Fruit fly (Drosophila melanogaster): Measurements from ENCODE around the gene CG33688.

CG33688 gene

DNA sequence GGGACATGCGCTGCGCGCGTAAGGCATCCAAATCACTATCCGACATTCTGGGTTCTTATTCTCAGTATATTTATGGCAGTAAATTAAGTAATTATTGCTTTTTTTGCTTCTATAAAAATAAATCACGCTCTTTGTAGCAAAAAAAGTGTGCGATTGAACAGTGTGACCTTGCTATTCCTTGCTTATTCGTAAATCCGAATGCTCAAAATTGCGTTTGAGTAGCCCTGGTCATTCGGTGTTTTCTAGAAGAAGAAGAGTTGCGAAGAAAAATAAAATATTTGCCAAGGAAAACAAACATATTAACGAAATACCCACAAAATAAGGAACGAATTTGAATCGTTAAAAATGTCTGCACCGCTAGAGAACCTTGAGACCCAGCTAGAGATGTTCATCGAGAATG lies 32.8 kb downstream of the CG33688 start, which contains the start of the genes PDCD-5 and MED10 (continued):
- TF ChIP-seq stwl (tag; optimal IDR thresholded peaks at IDR 0.05) (peak; percentile 94), da (GFP tag; optimal IDR thresholded peaks at IDR 0.05) (no peak), sna (GFP tag; IDR thresholded peaks at IDR 0.05; ENCODE audit: partially characterized antibody) (0 out of 2 replicates have a peak, but pooled peaks have one; percentile 29), Spps (tag; optimal IDR thresholded peaks at IDR 0.05) (no peak), CG9727 (GFP tag; optimal IDR thresholded peaks at IDR 0.05) (no peak), CG12744 (GFP tag; optimal IDR thresholded peaks at IDR 0.05) (no peak), fd102C (GFP tag; optimal IDR thresholded peaks at IDR 0.05) (no peak), CG14710 (tag; optimal IDR thresholded peaks at IDR 0.05) (peak; percentile 83), ap (GFP tag; IDR thresholded peaks at IDR 0.05) (no peak), CG9817 (tag; optimal IDR thresholded peaks at IDR 0.05) (no peak), CG7987 (GFP tag; optimal IDR thresholded peaks at IDR 0.05) (peak; percentile 55), CG17385 (GFP tag; optimal IDR thresholded peaks at IDR 0.05) (peak; percentile 99), Sry-β (GFP tag; optimal IDR thresholded peaks at IDR 0.05) (no peak), CG17568 (GFP tag; optimal IDR thresholded peaks at IDR 0.05) (no peak), lola (GFP tag; optimal IDR thresholded peaks at IDR 0.05) (no peak), CG3995 (GFP tag; optimal IDR thresholded peaks at IDR 0.05) (peak; percentile 69), Hr51 (GFP tag; optimal IDR thresholded peaks at IDR 0.05) (no peak), kay (GFP tag; optimal IDR thresholded peaks at IDR 0.05) (no peak), H15 (GFP tag; IDR thresholded peaks at IDR 0.05) (no peak), row (GFP tag; IDR thresholded peaks at IDR 0.05) (peak; percentile 28; the same call in 1 of the 3 replicates), CG12219 (GFP tag; optimal IDR thresholded peaks at IDR 0.05) (no peak), klu (GFP tag; IDR thresholded peaks at IDR 0.05) (no peak), Bgb (GFP tag; IDR thresholded peaks at IDR 0.05; ENCODE audit: partially characterized antibody) (peak; percentile 28; the same call in 1 of the 2 replicates), yki (optimal IDR thresholded peaks at IDR 0.05) (no peak), zfh1 (GFP tag; IDR thresholded peaks at IDR 0.05) (no peak), CG7928 (GFP tag; optimal IDR thresholded peaks at IDR 0.05) (peak; percentile 97), tll (GFP tag; optimal IDR thresholded peaks at IDR 0.05) (no peak), Sox102F (GFP tag; optimal IDR thresholded peaks at IDR 0.05) (no peak), crp (GFP tag; optimal IDR thresholded peaks at IDR 0.05) (peak in 1 of 2 experiments; percentile 72), h (optimal IDR thresholded peaks at IDR 0.05) (no peak), Chrac-16 (GFP tag; optimal IDR thresholded peaks at IDR 0.05) (no peak), MBD-R2 (GFP tag; IDR thresholded peaks at IDR 0.05) (peak; percentile 96), lilli (GFP tag; optimal IDR thresholded peaks at IDR 0.05) (no peak), CG8290 (GFP tag; optimal IDR thresholded peaks at IDR 0.05) (no peak), CG8290 (tag; optimal IDR thresholded peaks at IDR 0.05) (no peak), CG7372 (GFP tag; IDR thresholded peaks at IDR 0.05) (no peak), dm (GFP tag; optimal IDR thresholded peaks at IDR 0.05) (peak; percentile 70), CG33213 (GFP tag; optimal IDR thresholded peaks at IDR 0.05) (peak; percentile 16), CG17359 (tag; optimal IDR thresholded peaks at IDR 0.05) (peak; percentile 45), crc (GFP tag; optimal IDR thresholded peaks at IDR 0.05) (no peak), CG30403 (GFP tag; optimal IDR thresholded peaks at IDR 0.05) (peak; percentile 4), Hr3 (GFP tag; optimal IDR thresholded peaks at IDR 0.05) (no peak), Sin3A (optimal IDR thresholded peaks at IDR 0.05) (peak; percentile 72), CG12236 (GFP tag; optimal IDR thresholded peaks at IDR 0.05) (no peak), ash1 (GFP tag; optimal IDR thresholded peaks at IDR 0.05) (no peak), CG17186 (GFP tag; optimal IDR thresholded peaks at IDR 0.05) (peak; percentile 62), trem (tag; optimal IDR thresholded peaks at IDR 0.05) (peak; percentile 42), pnt (GFP tag; optimal IDR thresholded peaks at IDR 0.05) (no peak), tin (GFP tag; optimal IDR thresholded peaks at IDR 0.05) (no peak), jigr1 (GFP tag; IDR thresholded peaks at IDR 0.05) (no peak), Sox100B (GFP tag; optimal IDR thresholded peaks at IDR 0.05) (no peak), sim (GFP tag; IDR thresholded peaks at IDR 0.05) (no peak)

Data from whole organism, embryonic.